Fruit fly (Drosophila melanogaster) whole organism, embryonic: ENCODE data around the gene CG15547.

Source experiments
- CG13775 ChIP-seq: fragments of 200-800 bp; sonication (Bioruptor generic); optimal IDR thresholded peaks from 3 replicates; lab custom pipeline; 2017; ENCODE audit warnings: missing biosample characterization, mild to moderate bottlenecking, missing genetic modification characterization
- ab ChIP-seq: fragments of 200-800 bp; sonication (Bioruptor generic); optimal IDR thresholded peaks from 2 replicates; lab custom pipeline; 2016; ENCODE audit warnings: missing biosample characterization, missing genetic modification characterization
- corto ChIP-seq: fragments of 200-800 bp; sonication (Bioruptor generic); optimal IDR thresholded peaks from 2 replicates; lab custom pipeline; 2016; ENCODE audit warnings: missing biosample characterization, mild to moderate bottlenecking, missing genetic modification characterization, moderate library complexity
- psq ChIP-seq: fragments of 200-800 bp; sonication (Bioruptor generic); optimal IDR thresholded peaks from 2 replicates; lab custom pipeline; 2017; ENCODE audit warnings: missing biosample characterization, missing genetic modification characterization
- trem ChIP-seq: fragments of 200-800 bp; optimal IDR thresholded peaks from 3 replicates; lab custom pipeline; 2019; ENCODE audit warnings: missing biosample characterization, mild to moderate bottlenecking, missing genetic modification characterization, moderate library complexity

DNA sequence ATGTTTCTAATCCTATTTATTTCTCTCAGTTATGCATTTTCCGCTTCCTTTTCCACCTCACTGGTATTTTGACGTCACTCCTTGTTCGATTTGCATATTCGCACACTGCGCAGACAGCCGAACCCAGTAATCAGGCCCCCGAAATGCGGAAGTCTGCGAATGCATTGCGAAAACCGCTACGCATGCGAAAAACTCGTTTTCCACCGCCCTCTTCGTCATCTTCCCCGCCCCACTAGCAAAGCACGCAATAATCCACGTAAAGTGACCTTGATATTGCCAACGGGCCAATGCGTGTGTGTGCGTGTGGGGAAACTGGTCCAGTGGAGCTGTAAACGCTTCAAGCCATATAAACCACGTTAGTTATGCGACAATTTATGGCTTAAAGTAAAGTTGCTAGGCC is 19.3 kb downstream of the CG15547 start:
- no peak for TF ChIP-seq ab (GFP tag; lab: Kevin White, UChicago)
- no peak for TF ChIP-seq corto (GFP tag; lab: Kevin White, UChicago)
- no peak for TF ChIP-seq CG13775 (GFP tag; lab: Kevin White, UChicago)
- no peak for TF ChIP-seq psq (GFP tag; lab: Kevin White, UChicago)
- TF ChIP-seq trem (tag; lab: Kevin White, UChicago): no peak
